Fruit fly (Drosophila melanogaster) whole organism, prepupa: ENCODE measurements around the gene CG14280.

Experiments used
- CG10631 ChIP-seq: fragments of 200-800 bp; sonication (Bioruptor generic); optimal IDR thresholded peaks from 2 replicates; lab custom pipeline; 2016; ENCODE audit warnings: missing biosample characterization, missing genetic modification characterization
- CG10669 ChIP-seq: fragments of 200-800 bp; sonication (Bioruptor generic); optimal IDR thresholded peaks from 3 replicates; lab custom pipeline; 2018; ENCODE audit warnings: missing biosample characterization, mild to moderate bottlenecking, missing genetic modification characterization, moderate library complexity
- CG11762 ChIP-seq: fragments of 200-800 bp; sonication (Bioruptor generic); optimal IDR thresholded peaks from 3 replicates; lab custom pipeline; 2016; ENCODE audit warnings: missing biosample characterization, missing genetic modification characterization; ENCODE audit not compliant: insufficient read depth
- CG15336 ChIP-seq: fragments of 200-800 bp; sonication (Bioruptor generic); IDR thresholded peaks from 2 replicates; pipeline ENCODE4 v1.3.6; 2022; ENCODE audit warnings: missing biosample characterization, missing genetic modification characterization
- CG1621 ChIP-seq: fragments of 200-800 bp; sonication (Bioruptor generic); optimal IDR thresholded peaks from 3 replicates; lab custom pipeline; 2018; ENCODE audit warnings: missing biosample characterization, mild to moderate bottlenecking, missing genetic modification characterization
- CG16779 ChIP-seq: fragments of 200-800 bp; sonication (Bioruptor generic); optimal IDR thresholded peaks from 3 replicates; lab custom pipeline; 2017; ENCODE audit warnings: missing biosample characterization, mild to moderate bottlenecking, missing genetic modification characterization
- CG3032 ChIP-seq: fragments of 200-800 bp; optimal IDR thresholded peaks from 2 replicates; lab custom pipeline; 2019; ENCODE audit warnings: missing biosample characterization, mild to moderate bottlenecking, missing genetic modification characterization, moderate library complexity
- CG32006 ChIP-seq: fragments of 200-800 bp; sonication (Bioruptor generic); optimal IDR thresholded peaks from 3 replicates; lab custom pipeline; 2017; ENCODE audit warnings: missing biosample characterization, mild to moderate bottlenecking, missing genetic modification characterization
- CG34406 ChIP-seq: fragments of 200-800 bp; sonication (Bioruptor generic); optimal IDR thresholded peaks from 3 replicates; lab custom pipeline; 2016; ENCODE audit warnings: missing biosample characterization, missing genetic modification characterization
- CG3919 ChIP-seq: fragments of 200-800 bp; sonication (Bioruptor generic); optimal IDR thresholded peaks from 3 replicates; lab custom pipeline; 2016; ENCODE audit warnings: missing biosample characterization, missing genetic modification characterization
- CG4318 ChIP-seq: fragments of 200-800 bp; sonication (Bioruptor generic); optimal IDR thresholded peaks from 3 replicates; lab custom pipeline; 2017; ENCODE audit warnings: missing biosample characterization, mild to moderate bottlenecking, missing genetic modification characterization
- CG6854 ChIP-seq: fragments of 200-800 bp; sonication (Bioruptor generic); optimal IDR thresholded peaks from 2 replicates; lab custom pipeline; 2017; ENCODE audit warnings: missing biosample characterization, mild to moderate bottlenecking, missing genetic modification characterization
- CG7368 ChIP-seq: fragments of 200-800 bp; sonication (Bioruptor generic); optimal IDR thresholded peaks from 3 replicates; lab custom pipeline; 2016; ENCODE audit warnings: missing biosample characterization, missing genetic modification characterization
- CG8319 ChIP-seq: fragments of 200-800 bp; sonication (Bioruptor generic); optimal IDR thresholded peaks from 3 replicates; lab custom pipeline; 2016; ENCODE audit warnings: missing biosample characterization, missing genetic modification characterization
- CG8632 ChIP-seq: fragments of 200-800 bp; sonication (Bioruptor generic); optimal IDR thresholded peaks from 3 replicates; lab custom pipeline; 2016; ENCODE audit warnings: missing biosample characterization, missing genetic modification characterization
- CG9139 ChIP-seq: fragments of 200-800 bp; sonication (Bioruptor generic); optimal IDR thresholded peaks from 3 replicates; lab custom pipeline; 2017; ENCODE audit warnings: missing biosample characterization, mild to moderate bottlenecking, missing genetic modification characterization
- Eip75B ChIP-seq: fragments of 200-800 bp; sonication (Bioruptor generic); optimal IDR thresholded peaks from 3 replicates; lab custom pipeline; 2016; ENCODE audit warnings: missing biosample characterization, missing genetic modification characterization
- Eip93F ChIP-seq: fragments of 200-800 bp; sonication (Bioruptor generic); optimal IDR thresholded peaks from 2 replicates; lab custom pipeline; 2016; ENCODE audit warnings: missing biosample characterization, mild to moderate bottlenecking, missing genetic modification characterization
- Ets21C ChIP-seq: fragments of 200-800 bp; sonication (Bioruptor generic); optimal IDR thresholded peaks from 3 replicates; lab custom pipeline; 2016; ENCODE audit warnings: missing biosample characterization, missing genetic modification characterization
- Ets96B ChIP-seq: fragments of 200-800 bp; optimal IDR thresholded peaks from 2 replicates; lab custom pipeline; 2019; ENCODE audit warnings: missing biosample characterization, mild to moderate bottlenecking, missing genetic modification characterization, moderate library complexity
- Gug ChIP-seq: fragments of 200-800 bp; sonication (Bioruptor generic); IDR thresholded peaks from 2 replicates; pipeline ENCODE4 v1.3.6; 2022; ENCODE audit warnings: missing biosample characterization, missing genetic modification characterization
- Met ChIP-seq: fragments of 200-800 bp; sonication (Bioruptor generic); optimal IDR thresholded peaks from 3 replicates; lab custom pipeline; 2016; ENCODE audit warnings: missing biosample characterization, missing genetic modification characterization
- OdsH ChIP-seq: fragments of 200-800 bp; sonication (Bioruptor generic); optimal IDR thresholded peaks from 3 replicates; lab custom pipeline; 2016; ENCODE audit warnings: missing biosample characterization, missing genetic modification characterization
- Smox ChIP-seq: fragments of 200-800 bp; sonication (Bioruptor generic); optimal IDR thresholded peaks from 3 replicates; lab custom pipeline; 2016; ENCODE audit warnings: missing biosample characterization, missing genetic modification characterization
- acj6 ChIP-seq: fragments of 200-800 bp; sonication (Bioruptor generic); optimal IDR thresholded peaks from 3 replicates; lab custom pipeline; 2016; ENCODE audit warnings: missing biosample characterization, missing genetic modification characterization
- cyc ChIP-seq: fragments of 200-800 bp; sonication (Bioruptor generic); optimal IDR thresholded peaks from 3 replicates; lab custom pipeline; 2016; ENCODE audit warnings: missing biosample characterization, missing genetic modification characterization
- dac ChIP-seq: fragments of 200-800 bp; sonication (Bioruptor generic); optimal IDR thresholded peaks from 2 replicates; lab custom pipeline; 2017; ENCODE audit warnings: missing biosample characterization, mild to moderate bottlenecking, missing genetic modification characterization
- dsx ChIP-seq: fragments of 200-800 bp; optimal IDR thresholded peaks from 3 replicates; lab custom pipeline; 2019; ENCODE audit warnings: missing biosample characterization, mild to moderate bottlenecking, missing genetic modification characterization, moderate library complexity; ENCODE audit not compliant: poor library complexity, severe bottlenecking
- esn ChIP-seq: fragments of 200-800 bp; sonication (Bioruptor generic); optimal IDR thresholded peaks from 2 replicates; lab custom pipeline; 2016; ENCODE audit warnings: missing biosample characterization, mild to moderate bottlenecking, missing genetic modification characterization, moderate library complexity
- fd59A ChIP-seq: fragments of 200-800 bp; sonication (Bioruptor generic); optimal IDR thresholded peaks from 2 replicates; lab custom pipeline; 2017; ENCODE audit warnings: missing biosample characterization, mild to moderate bottlenecking, missing genetic modification characterization, missing genetic modification reagents
- fkh ChIP-seq: fragments of 200-800 bp; sonication (Bioruptor generic); optimal IDR thresholded peaks from 3 replicates; lab custom pipeline; 2017; ENCODE audit warnings: missing biosample characterization, mild to moderate bottlenecking, missing genetic modification characterization, moderate library complexity
- lz ChIP-seq: fragments of 200-800 bp; sonication (Bioruptor generic); optimal IDR thresholded peaks from 3 replicates; lab custom pipeline; 2016; ENCODE audit warnings: missing biosample characterization, missing genetic modification characterization
- net ChIP-seq: fragments of 200-800 bp; sonication (Bioruptor generic); optimal IDR thresholded peaks from 3 replicates; lab custom pipeline; 2016; ENCODE audit warnings: missing biosample characterization, missing genetic modification characterization
- salr ChIP-seq, 2 experiments: fragments of 200-800 bp; sonication (Bioruptor generic); optimal IDR thresholded peaks; 3 replicates each; lab custom pipeline; 2016 to 2018; ENCODE audit warnings: missing biosample characterization in 2 of 2, missing genetic modification characterization in 2 of 2, mild to moderate bottlenecking in 1 of 2
- svp ChIP-seq: fragments of 200-800 bp; sonication (Bioruptor generic); peaks from one replicate; lab custom pipeline; 2016; ENCODE audit warnings: missing biosample characterization, missing genetic modification characterization

The CG14280 gene

dm6 chr3R:19238934-19239333, 17.6 kb upstream of the CG14280 start:
- TF ChIP-seq CG11762 (GFP tag; lab: Kevin White, UChicago) (no peak), CG1621 (tag; lab: Kevin White, UChicago) (no peak), CG9139 (GFP tag; lab: Kevin White, UChicago) (no peak), CG6854 (GFP tag; lab: Kevin White, UChicago) (no peak), CG4318 (GFP tag; lab: Kevin White, UChicago) (no peak), acj6 (GFP tag; lab: Kevin White, UChicago) (no peak), dac (GFP tag; lab: Kevin White, UChicago) (no peak), Gug (no peak), salr (GFP tag; optimal IDR thresholded peaks at IDR 0.05; lab: Kevin White, UChicago) (no peak), CG32006 (GFP tag; lab: Kevin White, UChicago) (no peak), Ets96B (tag; lab: Kevin White, UChicago) (no peak), OdsH (no peak), Eip75B (GFP tag; lab: Kevin White, UChicago) (no peak), esn (GFP tag; lab: Kevin White, UChicago) (no peak), svp (GFP tag; lab: Kevin White, UChicago) (no peak), CG16779 (no peak), CG7368 (no peak), CG34406 (no peak), Eip93F (GFP tag; lab: Kevin White, UChicago) (no peak)

dm6 chr3R:19245399-19245798, 11.2 kb upstream of the CG14280 start:
- no peak for TF ChIP-seq lz (GFP tag; lab: Kevin White, UChicago)
- TF ChIP-seq fkh, result no peak
- TF ChIP-seq CG8319 (GFP tag; lab: Kevin White, UChicago), result no peak
- no peak for TF ChIP-seq OdsH
- no peak for TF ChIP-seq CG32006 (GFP tag; lab: Kevin White, UChicago)
- TF ChIP-seq salr (GFP tag; optimal IDR thresholded peaks at IDR 0.05; lab: Kevin White, UChicago), result no peak
- no peak for TF ChIP-seq fd59A (GFP tag; lab: Kevin White, UChicago)
- no peak for TF ChIP-seq CG15336
- TF ChIP-seq acj6 (GFP tag; lab: Kevin White, UChicago), result no peak
- TF ChIP-seq CG3032 (tag; lab: Kevin White, UChicago), result no peak
- TF ChIP-seq cyc (GFP tag; lab: Kevin White, UChicago), result no peak
- no peak for TF ChIP-seq dsx (GFP tag; lab: Kevin White, UChicago)
- no peak for TF ChIP-seq CG8632 (GFP tag; lab: Kevin White, UChicago)
- no peak for TF ChIP-seq CG10631 (GFP tag; lab: Kevin White, UChicago)
- no peak for TF ChIP-seq CG10669 (GFP tag; lab: Kevin White, UChicago)
- no peak for TF ChIP-seq Met (GFP tag; lab: Kevin White, UChicago)
- no peak for TF ChIP-seq net (GFP tag; lab: Kevin White, UChicago)

DNA sequence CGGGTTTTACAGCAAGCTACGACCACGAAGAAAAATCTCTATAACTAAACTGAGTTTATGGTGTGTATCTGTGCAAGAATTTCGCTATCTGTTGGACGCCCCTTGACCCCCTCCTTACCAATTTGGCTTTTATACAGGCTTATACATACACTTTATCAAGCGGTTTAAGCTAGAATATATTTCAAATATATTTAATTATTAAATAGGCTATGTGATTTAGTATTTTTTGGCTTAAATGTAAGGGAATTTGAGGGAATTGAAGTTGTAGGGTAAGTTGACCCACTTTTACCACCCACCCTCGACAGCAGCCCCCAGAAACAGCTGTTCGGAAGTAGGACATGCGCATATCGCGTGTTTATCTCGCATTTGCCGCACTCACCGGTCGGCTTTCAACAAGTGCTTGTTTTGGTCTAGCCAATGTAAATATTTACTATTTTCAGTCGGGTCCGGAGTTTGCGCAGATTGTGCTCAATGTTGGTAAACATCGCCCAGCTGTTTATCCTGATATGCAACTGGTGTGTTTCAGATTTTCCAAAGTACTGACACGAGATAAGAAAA, 10.4 kb upstream of the CG14280 start, which contains the start of gene unc79:
Gene unc79, minus strand, starts transcription at position 51 of the 558 bp plus-strand sequence.
- TF ChIP-seq Met (GFP tag; lab: Kevin White, UChicago) (no peak), fkh (peak; percentile 68)

DNA sequence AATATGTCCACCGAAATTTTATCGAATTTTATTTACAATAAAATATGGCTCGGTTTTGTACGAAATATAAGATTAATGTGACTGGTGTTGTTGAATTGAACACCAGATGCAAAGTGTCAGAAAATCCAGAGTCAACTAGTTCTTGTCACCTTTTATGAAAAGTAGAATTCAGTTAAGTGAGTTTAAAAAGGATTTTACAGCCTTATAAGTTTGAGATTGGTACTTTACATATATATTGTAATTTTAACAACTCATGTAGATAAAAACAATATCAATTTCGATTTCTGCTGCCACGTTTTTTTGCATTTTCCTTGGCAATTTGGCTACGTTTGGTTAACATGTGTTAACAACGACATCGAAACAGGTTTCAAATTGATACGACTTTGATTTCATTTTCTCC, 8.5 kb upstream of the CG14280 start, which contains the start of gene CG5217:
Gene CG5217, minus strand, starts transcription at position 101 of the 400 bp plus-strand sequence.
- TF ChIP-seq Smox, result no peak
- TF ChIP-seq CG9139 (GFP tag; lab: Kevin White, UChicago), result no peak
- no peak for TF ChIP-seq CG3919 (GFP tag; lab: Kevin White, UChicago)
- TF ChIP-seq svp (GFP tag; lab: Kevin White, UChicago), result peak; percentile 35
- no peak for TF ChIP-seq Ets21C (GFP tag; lab: Kevin White, UChicago)
